Worm (Caenorhabditis elegans): ENCODE data around the gene lim-4.

DNA sequence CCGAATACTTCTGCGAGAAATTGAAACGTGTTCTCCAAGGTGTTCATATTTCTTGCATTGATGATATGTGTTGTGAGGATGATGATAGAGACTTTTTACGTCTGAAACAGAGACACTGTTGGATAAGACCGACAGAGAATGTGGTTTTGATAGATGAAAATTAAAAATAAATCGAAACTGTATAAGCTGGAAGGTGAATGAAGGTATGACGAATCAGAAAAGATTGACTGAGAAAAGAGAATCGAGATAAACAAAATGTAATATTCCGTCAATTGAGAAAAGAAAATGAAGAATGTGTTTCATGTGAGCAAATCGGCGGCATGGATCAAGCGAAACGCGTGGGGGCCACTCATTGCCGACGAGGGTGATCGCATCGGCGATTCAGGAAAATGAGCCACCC, 15.6 kb downstream of the lim-4 start, which contains the start of gene ceh-18:
- no peak for TF ChIP-seq fkh-3 (tag; optimal IDR thresholded peaks at IDR 0.05)
- no peak for TF ChIP-seq K11D2.4 (GFP tag; IDR thresholded peaks at IDR 0.05)
